Worm (Caenorhabditis elegans): ENCODE results near the gene C16D2.3.

C16D2.3 gene

ce11 chrII:9152231-9152630 lies 14.3 kb downstream of the C16D2.3 start, which contains the start of gene col-78:
col-78 (plus strand) TSS chrII:9152531.
- no peak for TF ChIP-seq mes-2 (tag; optimal IDR thresholded peaks at IDR 0.05; ENCODE audit: poor library complexity, severe bottlenecking)
- TF ChIP-seq jun-1 (tag; optimal IDR thresholded peaks at IDR 0.05): no peak
- TF ChIP-seq sdz-12 (GFP tag; optimal IDR thresholded peaks at IDR 0.05): no peak
- TF ChIP-seq rbr-2 (tag; optimal IDR thresholded peaks at IDR 0.05): no peak
- no peak for TF ChIP-seq ctbp-1 (GFP tag; IDR thresholded peaks at IDR 0.05)
- no peak for TF ChIP-seq tra-1 (GFP tag; IDR thresholded peaks at IDR 0.05)
- no peak for TF ChIP-seq zip-11 (GFP tag; IDR thresholded peaks at IDR 0.05)
- TF ChIP-seq egl-43 (GFP tag; IDR thresholded peaks at IDR 0.05): no peak
- no peak for TF ChIP-seq spr-1 (tag; optimal IDR thresholded peaks at IDR 0.05)
- no peak for TF ChIP-seq dpl-1 (GFP tag; optimal IDR thresholded peaks at IDR 0.05)
- TF ChIP-seq F26F4.8 (GFP tag; conservative IDR thresholded peaks at IDR 0.05): no peak
- no peak for TF ChIP-seq aha-1 (tag)
- no peak for TF ChIP-seq Y75B8A.6 (GFP tag; IDR thresholded peaks at IDR 0.05)
- no peak for TF ChIP-seq nhr-10 (tag; optimal IDR thresholded peaks at IDR 0.05)

ce11 chrII:9154339-9154738 lies 16.4 kb downstream of the C16D2.3 start:
- TF ChIP-seq duxl-1 (tag; optimal IDR thresholded peaks at IDR 0.05; ENCODE audit: poor library complexity) (no peak), unc-130 (GFP tag; optimal IDR thresholded peaks at IDR 0.05) (no peak), daf-12 (tag; optimal IDR thresholded peaks at IDR 0.05) (no peak), arid-1 (GFP tag; conservative IDR thresholded peaks at IDR 0.05) (no peak), F49E8.2 (tag; optimal IDR thresholded peaks at IDR 0.05; ENCODE audit: borderline replicate concordance) (no peak), set-16 (GFP tag; IDR thresholded peaks at IDR 0.05) (no peak), F26F4.8 (GFP tag; conservative IDR thresholded peaks at IDR 0.05) (no peak), zip-11 (GFP tag; IDR thresholded peaks at IDR 0.05) (no peak), nhr-76 (tag; optimal IDR thresholded peaks at IDR 0.05) (no peak), aha-1 (tag) (peak; percentile 96), hif-1 (tag; optimal IDR thresholded peaks at IDR 0.05) (peak; percentile 87 to 89), lin-38 (GFP tag; IDR thresholded peaks at IDR 0.05) (no peak), cey-2 (tag; optimal IDR thresholded peaks at IDR 0.05; ENCODE audit: borderline replicate concordance, insufficient read depth) (no peak), spr-1 (tag; optimal IDR thresholded peaks at IDR 0.05) (no peak)

- TF ChIP-seq hlh-11 (tag; optimal IDR thresholded peaks at IDR 0.05) (peak; percentile 8), jun-1 (tag; optimal IDR thresholded peaks at IDR 0.05) (no peak), hif-1 (tag; optimal IDR thresholded peaks at IDR 0.05) (peak; percentile 97 to 98), hlh-30 (tag; optimal IDR thresholded peaks at IDR 0.05; ENCODE audit: insufficient read depth) (peak; percentile 76), dmd-6 (GFP tag; IDR thresholded peaks at IDR 0.05) (peak; percentile 68), dve-1 (tag; optimal IDR thresholded peaks at IDR 0.05; ENCODE audit: insufficient read depth) (peak; percentile 50), ces-1 (GFP tag; optimal IDR thresholded peaks at IDR 0.05) (no peak), aha-1 (tag) (peak; percentile 63), nhr-48 (tag; optimal IDR thresholded peaks at IDR 0.05) (peak; percentile 1), nhr-28 (tag; optimal IDR thresholded peaks at IDR 0.05) (peak; percentile 85)
Observed at ce11 chrII:9156277-9156676, 18.4 kb downstream of the C16D2.3 start.

- TF ChIP-seq fos-1 (tag; optimal IDR thresholded peaks at IDR 0.05): no peak
- TF ChIP-seq nhr-48 (tag; optimal IDR thresholded peaks at IDR 0.05): no peak
- no peak for TF ChIP-seq Y75B8A.6 (GFP tag; IDR thresholded peaks at IDR 0.05)
- TF ChIP-seq aha-1 (tag): peak; percentile 81
- no peak for TF ChIP-seq F44E2.7 (GFP tag; IDR thresholded peaks at IDR 0.05)
- TF ChIP-seq daf-8 (GFP tag; IDR thresholded peaks at IDR 0.05): no peak
- TF ChIP-seq T26A8.4 (GFP tag; IDR thresholded peaks at IDR 0.05): no peak
- no peak for TF ChIP-seq egl-27 (tag; optimal IDR thresholded peaks at IDR 0.05)
- no peak for TF ChIP-seq pha-4 (GFP tag; IDR thresholded peaks at IDR 0.05)
- no peak for TF ChIP-seq pha-4 (tag; optimal IDR thresholded peaks at IDR 0.05)
- TF ChIP-seq daf-16 (GFP tag; optimal IDR thresholded peaks at IDR 0.05): no peak
- peak; percentile 16 for TF ChIP-seq daf-16 (tag; optimal IDR thresholded peaks at IDR 0.05)
- no peak for TF ChIP-seq F10B5.3 (tag; optimal IDR thresholded peaks at IDR 0.05)
- TF ChIP-seq mes-2 (tag; optimal IDR thresholded peaks at IDR 0.05; ENCODE audit: poor library complexity, severe bottlenecking): no peak
- no peak for TF ChIP-seq mdl-1 (tag; optimal IDR thresholded peaks at IDR 0.05)
- no peak for TF ChIP-seq rbr-2 (tag; optimal IDR thresholded peaks at IDR 0.05)
- no peak for TF ChIP-seq spr-3 (GFP tag; optimal IDR thresholded peaks at IDR 0.05)
- peak; percentile 6 for TF ChIP-seq mep-1 (tag; optimal IDR thresholded peaks at IDR 0.05)
- no peak for TF ChIP-seq lin-13 (GFP tag; optimal IDR thresholded peaks at IDR 0.05)
- TF ChIP-seq ceh-62 (tag; optimal IDR thresholded peaks at IDR 0.05): no peak
- peak; percentile 96 for TF ChIP-seq pqm-1 (tag; optimal IDR thresholded peaks at IDR 0.05)
Observed at ce11 chrII:9157125-9157524, 19.2 kb downstream of the C16D2.3 start.
